Fruit fly (Drosophila melanogaster) whole organism, embryonic: Measurements from ENCODE around the gene cnc.

Experiments used
- CG13894 ChIP-seq: fragments of 200-800 bp; sonication (Bioruptor generic); optimal IDR thresholded peaks from 3 replicates; lab custom pipeline; 2018; ENCODE audit warnings: missing biosample characterization, mild to moderate bottlenecking, missing genetic modification characterization, moderate library complexity
- CG1602 ChIP-seq: fragments of 200-800 bp; sonication (Bioruptor generic); optimal IDR thresholded peaks from 3 replicates; lab custom pipeline; 2016; ENCODE audit warnings: missing biosample characterization, missing genetic modification characterization
- CG1832 ChIP-seq: fragments of 200-800 bp; sonication (Bioruptor generic); optimal IDR thresholded peaks from 2 replicates; lab custom pipeline; 2017; ENCODE audit warnings: missing biosample characterization, mild to moderate bottlenecking, missing genetic modification characterization, inconsistent platforms
- CG2129 ChIP-seq: fragments of 200-800 bp; sonication (Bioruptor generic); IDR thresholded peaks from 2 replicates; pipeline ENCODE4 v1.3.6; 2022; ENCODE audit warnings: missing biosample characterization, missing genetic modification characterization; ENCODE audit not compliant: partially characterized antibody
- Jarid2 ChIP-seq: fragments of 200-800 bp; sonication (Bioruptor generic); optimal IDR thresholded peaks from 3 replicates; lab custom pipeline; 2017; ENCODE audit warnings: mild to moderate bottlenecking, missing biosample characterization, missing genetic modification reagents, missing genetic modification characterization
- Mad ChIP-seq: fragments of 200-800 bp; sonication (Bioruptor generic); optimal IDR thresholded peaks from 2 replicates; lab custom pipeline; 2016; ENCODE audit warnings: missing biosample characterization, missing genetic modification characterization
- insv ChIP-seq, 2 experiments: fragments of 200-800 bp; sonication (Bioruptor generic); optimal IDR thresholded peaks; 3 replicates each; lab custom pipeline; 2016 to 2018; ENCODE audit warnings: missing biosample characterization in 2 of 2, missing genetic modification characterization in 2 of 2
- nom ChIP-seq: fragments of 200-800 bp; sonication (Bioruptor generic); optimal IDR thresholded peaks from 2 replicates; lab custom pipeline; 2017; ENCODE audit warnings: missing biosample characterization, missing genetic modification characterization, mild to moderate bottlenecking, moderate library complexity, missing genetic modification reagents
- sens ChIP-seq: fragments of 200-800 bp; sonication (Bioruptor generic); peaks from one replicate; lab custom pipeline; 2016; ENCODE audit warnings: missing biosample characterization, missing genetic modification characterization
- stwl ChIP-seq: fragments of 200-800 bp; sonication (Bioruptor generic); optimal IDR thresholded peaks from 3 replicates; lab custom pipeline; 2018; ENCODE audit warnings: missing biosample characterization, mild to moderate bottlenecking, missing genetic modification characterization, moderate library complexity
- zfh1 ChIP-seq: fragments of 200-800 bp; sonication (Bioruptor generic); IDR thresholded peaks from 3 replicates; pipeline ENCODE4 v1.3.6; 2022; ENCODE audit warnings: missing biosample characterization, missing genetic modification characterization

DNA sequence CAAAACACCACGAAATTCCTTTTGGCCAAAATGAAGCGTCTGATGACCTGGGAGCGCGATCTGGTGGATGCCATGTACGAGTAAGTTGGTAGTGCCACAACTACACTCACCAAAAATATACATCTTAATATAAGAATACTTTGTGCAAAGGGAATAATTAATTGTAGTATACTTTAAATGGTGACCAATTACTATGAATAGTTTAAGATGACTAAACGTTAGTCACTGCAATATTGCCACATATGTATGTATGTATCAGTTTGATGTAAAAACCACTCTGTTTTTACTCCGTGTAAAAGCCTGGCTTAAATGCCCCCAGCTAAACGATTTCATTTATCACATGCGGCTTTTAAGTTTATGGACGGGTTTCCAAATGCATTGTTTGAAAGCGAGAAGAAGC, 51.8 kb downstream of the cnc start:
- TF ChIP-seq CG2129 (GFP tag; lab: Robert Waterston, UW) (no peak), Mad (no peak), CG1602 (GFP tag; lab: Kevin White, UChicago) (no peak), zfh1 (GFP tag; lab: Robert Waterston, UW) (no peak), stwl (tag; lab: Kevin White, UChicago) (no peak), insv (GFP tag; optimal IDR thresholded peaks at IDR 0.05; lab: Kevin White, UChicago) (no peak), nom (GFP tag; lab: Kevin White, UChicago) (no peak), Jarid2 (GFP tag; lab: Kevin White, UChicago) (no peak), CG1832 (GFP tag; lab: Kevin White, UChicago) (no peak), sens (GFP tag; lab: Kevin White, UChicago) (peak; percentile 89), CG13894 (tag; lab: Kevin White, UChicago) (no peak)
